Fruit fly (Drosophila melanogaster) whole organism, prepupa: ENCODE data around the gene CG32161.

Source experiments
- Blimp-1 ChIP-seq: fragments of 200-800 bp; sonication (Bioruptor generic); optimal IDR thresholded peaks from 3 replicates; lab custom pipeline; 2017; ENCODE audit warnings: missing biosample characterization, missing genetic modification characterization, mild to moderate bottlenecking, moderate library complexity, missing genetic modification reagents
- CG10669 ChIP-seq: fragments of 200-800 bp; sonication (Bioruptor generic); optimal IDR thresholded peaks from 3 replicates; lab custom pipeline; 2018; ENCODE audit warnings: missing biosample characterization, mild to moderate bottlenecking, missing genetic modification characterization, moderate library complexity
- CG11294 ChIP-seq: fragments of 200-800 bp; sonication (Bioruptor generic); IDR thresholded peaks from 2 replicates; pipeline ENCODE4 v1.3.6; 2022; ENCODE audit warnings: missing biosample characterization, missing genetic modification characterization
- CG11762 ChIP-seq: fragments of 200-800 bp; sonication (Bioruptor generic); optimal IDR thresholded peaks from 3 replicates; lab custom pipeline; 2016; ENCODE audit warnings: missing biosample characterization, missing genetic modification characterization; ENCODE audit not compliant: insufficient read depth
- CG11902 ChIP-seq: fragments of 200-800 bp; sonication (Bioruptor generic); optimal IDR thresholded peaks from 3 replicates; lab custom pipeline; 2016; ENCODE audit warnings: missing biosample characterization, missing genetic modification characterization
- CG15336 ChIP-seq: fragments of 200-800 bp; sonication (Bioruptor generic); IDR thresholded peaks from 2 replicates; pipeline ENCODE4 v1.3.6; 2022; ENCODE audit warnings: missing biosample characterization, missing genetic modification characterization
- CG1621 ChIP-seq: fragments of 200-800 bp; sonication (Bioruptor generic); optimal IDR thresholded peaks from 3 replicates; lab custom pipeline; 2018; ENCODE audit warnings: missing biosample characterization, mild to moderate bottlenecking, missing genetic modification characterization
- CG3032 ChIP-seq: fragments of 200-800 bp; optimal IDR thresholded peaks from 2 replicates; lab custom pipeline; 2019; ENCODE audit warnings: missing biosample characterization, mild to moderate bottlenecking, missing genetic modification characterization, moderate library complexity
- CG31627 ChIP-seq: fragments of 200-800 bp; sonication (Bioruptor generic); optimal IDR thresholded peaks from 3 replicates; lab custom pipeline; 2016; ENCODE audit warnings: missing biosample characterization, missing genetic modification characterization
- CG32006 ChIP-seq: fragments of 200-800 bp; sonication (Bioruptor generic); optimal IDR thresholded peaks from 3 replicates; lab custom pipeline; 2017; ENCODE audit warnings: missing biosample characterization, mild to moderate bottlenecking, missing genetic modification characterization
- CG34406 ChIP-seq: fragments of 200-800 bp; sonication (Bioruptor generic); optimal IDR thresholded peaks from 3 replicates; lab custom pipeline; 2016; ENCODE audit warnings: missing biosample characterization, missing genetic modification characterization
- CG3919 ChIP-seq: fragments of 200-800 bp; sonication (Bioruptor generic); optimal IDR thresholded peaks from 3 replicates; lab custom pipeline; 2016; ENCODE audit warnings: missing biosample characterization, missing genetic modification characterization
- CG6163 ChIP-seq: fragments of 200-800 bp; sonication (Bioruptor generic); IDR thresholded peaks from 3 replicates; pipeline ENCODE4 v1.3.6; 2022; ENCODE audit warnings: missing biosample characterization, missing genetic modification characterization
- CG6792 ChIP-seq: fragments of 200-800 bp; sonication (Bioruptor generic); optimal IDR thresholded peaks from 3 replicates; lab custom pipeline; 2016; ENCODE audit warnings: missing biosample characterization, missing genetic modification characterization
- CG6808 ChIP-seq: fragments of 200-800 bp; sonication (Bioruptor generic); optimal IDR thresholded peaks from 3 replicates; lab custom pipeline; 2017; ENCODE audit warnings: missing biosample characterization, missing genetic modification characterization, mild to moderate bottlenecking, moderate library complexity, missing genetic modification reagents
- CG6854 ChIP-seq: fragments of 200-800 bp; sonication (Bioruptor generic); optimal IDR thresholded peaks from 2 replicates; lab custom pipeline; 2017; ENCODE audit warnings: missing biosample characterization, mild to moderate bottlenecking, missing genetic modification characterization
- CG7368 ChIP-seq: fragments of 200-800 bp; sonication (Bioruptor generic); optimal IDR thresholded peaks from 3 replicates; lab custom pipeline; 2016; ENCODE audit warnings: missing biosample characterization, missing genetic modification characterization
- CG8119 ChIP-seq: fragments of 200-800 bp; sonication (Bioruptor generic); IDR thresholded peaks from 3 replicates; pipeline ENCODE4 v1.3.6; 2022; ENCODE audit warnings: missing biosample characterization, missing genetic modification characterization
- CG8319 ChIP-seq: fragments of 200-800 bp; sonication (Bioruptor generic); optimal IDR thresholded peaks from 3 replicates; lab custom pipeline; 2016; ENCODE audit warnings: missing biosample characterization, missing genetic modification characterization
- CG8632 ChIP-seq: fragments of 200-800 bp; sonication (Bioruptor generic); optimal IDR thresholded peaks from 3 replicates; lab custom pipeline; 2016; ENCODE audit warnings: missing biosample characterization, missing genetic modification characterization
- CG9139 ChIP-seq: fragments of 200-800 bp; sonication (Bioruptor generic); optimal IDR thresholded peaks from 3 replicates; lab custom pipeline; 2017; ENCODE audit warnings: missing biosample characterization, mild to moderate bottlenecking, missing genetic modification characterization
- Eip75B ChIP-seq: fragments of 200-800 bp; sonication (Bioruptor generic); optimal IDR thresholded peaks from 3 replicates; lab custom pipeline; 2016; ENCODE audit warnings: missing biosample characterization, missing genetic modification characterization
- Eip78C ChIP-seq: fragments of 200-800 bp; sonication (Bioruptor generic); peaks from one replicate; lab custom pipeline; 2016; ENCODE audit warnings: missing biosample characterization, missing genetic modification characterization
- Eip93F ChIP-seq: fragments of 200-800 bp; sonication (Bioruptor generic); optimal IDR thresholded peaks from 2 replicates; lab custom pipeline; 2016; ENCODE audit warnings: missing biosample characterization, mild to moderate bottlenecking, missing genetic modification characterization
- Ets21C ChIP-seq: fragments of 200-800 bp; sonication (Bioruptor generic); optimal IDR thresholded peaks from 3 replicates; lab custom pipeline; 2016; ENCODE audit warnings: missing biosample characterization, missing genetic modification characterization
- Ets96B ChIP-seq: fragments of 200-800 bp; optimal IDR thresholded peaks from 2 replicates; lab custom pipeline; 2019; ENCODE audit warnings: missing biosample characterization, mild to moderate bottlenecking, missing genetic modification characterization, moderate library complexity
- Gug ChIP-seq: fragments of 200-800 bp; sonication (Bioruptor generic); IDR thresholded peaks from 2 replicates; pipeline ENCODE4 v1.3.6; 2022; ENCODE audit warnings: missing biosample characterization, missing genetic modification characterization
- Hr38 ChIP-seq: sonication (Bioruptor generic); optimal IDR thresholded peaks from 2 replicates; lab custom pipeline; 2016; ENCODE audit warnings: missing biosample characterization, missing genetic modification characterization
- Hr39 ChIP-seq: fragments of 200-800 bp; sonication (Bioruptor generic); optimal IDR thresholded peaks from 2 replicates; lab custom pipeline; 2016; ENCODE audit warnings: missing biosample characterization, missing genetic modification characterization
- Hr4 ChIP-seq: fragments of 200-800 bp; sonication (Bioruptor generic); optimal IDR thresholded peaks from 3 replicates; lab custom pipeline; 2016; ENCODE audit warnings: missing biosample characterization, missing genetic modification characterization
- Lpt ChIP-seq: fragments of 200-800 bp; sonication (Bioruptor generic); optimal IDR thresholded peaks from 3 replicates; lab custom pipeline; 2016; ENCODE audit warnings: missing biosample characterization, missing genetic modification characterization
- Met ChIP-seq: fragments of 200-800 bp; sonication (Bioruptor generic); optimal IDR thresholded peaks from 3 replicates; lab custom pipeline; 2016; ENCODE audit warnings: missing biosample characterization, missing genetic modification characterization
- OdsH ChIP-seq: fragments of 200-800 bp; sonication (Bioruptor generic); optimal IDR thresholded peaks from 3 replicates; lab custom pipeline; 2016; ENCODE audit warnings: missing biosample characterization, missing genetic modification characterization
- Sox102F ChIP-seq: fragments of 200-800 bp; sonication (Bioruptor generic); optimal IDR thresholded peaks from 2 replicates; lab custom pipeline; 2016; ENCODE audit warnings: missing biosample characterization, mild to moderate bottlenecking, missing genetic modification characterization
- Sox15 ChIP-seq: fragments of 200-800 bp; sonication (Bioruptor generic); optimal IDR thresholded peaks from 3 replicates; lab custom pipeline; 2016; ENCODE audit warnings: missing biosample characterization, missing genetic modification characterization
- achi ChIP-seq: fragments of 200-800 bp; sonication (Bioruptor generic); optimal IDR thresholded peaks from 3 replicates; lab custom pipeline; 2016; ENCODE audit warnings: missing biosample characterization, missing genetic modification characterization
- acj6 ChIP-seq: fragments of 200-800 bp; sonication (Bioruptor generic); optimal IDR thresholded peaks from 3 replicates; lab custom pipeline; 2016; ENCODE audit warnings: missing biosample characterization, missing genetic modification characterization
- cyc ChIP-seq: fragments of 200-800 bp; sonication (Bioruptor generic); optimal IDR thresholded peaks from 3 replicates; lab custom pipeline; 2016; ENCODE audit warnings: missing biosample characterization, missing genetic modification characterization
- dac ChIP-seq: fragments of 200-800 bp; sonication (Bioruptor generic); optimal IDR thresholded peaks from 2 replicates; lab custom pipeline; 2017; ENCODE audit warnings: missing biosample characterization, mild to moderate bottlenecking, missing genetic modification characterization
- dsx ChIP-seq: fragments of 200-800 bp; optimal IDR thresholded peaks from 3 replicates; lab custom pipeline; 2019; ENCODE audit warnings: missing biosample characterization, mild to moderate bottlenecking, missing genetic modification characterization, moderate library complexity; ENCODE audit not compliant: poor library complexity, severe bottlenecking
- eg ChIP-seq: fragments of 200-800 bp; sonication (Bioruptor generic); IDR thresholded peaks from 3 replicates; pipeline ENCODE4 v1.3.6; 2022; ENCODE audit warnings: missing biosample characterization, missing genetic modification characterization
- esn ChIP-seq: fragments of 200-800 bp; sonication (Bioruptor generic); optimal IDR thresholded peaks from 2 replicates; lab custom pipeline; 2016; ENCODE audit warnings: missing biosample characterization, mild to moderate bottlenecking, missing genetic modification characterization, moderate library complexity
- fd59A ChIP-seq: fragments of 200-800 bp; sonication (Bioruptor generic); optimal IDR thresholded peaks from 2 replicates; lab custom pipeline; 2017; ENCODE audit warnings: missing biosample characterization, mild to moderate bottlenecking, missing genetic modification characterization, missing genetic modification reagents
- fd85E ChIP-seq: fragments of 200-800 bp; sonication (Bioruptor generic); optimal IDR thresholded peaks from 3 replicates; lab custom pipeline; 2016; ENCODE audit warnings: missing biosample characterization, missing genetic modification characterization
- fkh ChIP-seq: fragments of 200-800 bp; sonication (Bioruptor generic); optimal IDR thresholded peaks from 3 replicates; lab custom pipeline; 2017; ENCODE audit warnings: missing biosample characterization, mild to moderate bottlenecking, missing genetic modification characterization, moderate library complexity
- net ChIP-seq: fragments of 200-800 bp; sonication (Bioruptor generic); optimal IDR thresholded peaks from 3 replicates; lab custom pipeline; 2016; ENCODE audit warnings: missing biosample characterization, missing genetic modification characterization
- pdm3 ChIP-seq: fragments of 200-800 bp; sonication (Bioruptor generic); optimal IDR thresholded peaks from 3 replicates; lab custom pipeline; 2016; ENCODE audit warnings: missing biosample characterization, missing genetic modification characterization
- salr ChIP-seq, 2 experiments: fragments of 200-800 bp; sonication (Bioruptor generic); optimal IDR thresholded peaks; 3 replicates each; lab custom pipeline; 2016 to 2018; ENCODE audit warnings: missing biosample characterization in 2 of 2, missing genetic modification characterization in 2 of 2, mild to moderate bottlenecking in 1 of 2
- spab ChIP-seq: fragments of 200-800 bp; sonication (Bioruptor generic); optimal IDR thresholded peaks from 2 replicates; lab custom pipeline; 2017; ENCODE audit warnings: missing biosample characterization, mild to moderate bottlenecking, missing genetic modification characterization, missing genetic modification reagents
- ss ChIP-seq, 2 experiments: fragments of 200-800 bp; sonication (Bioruptor generic); optimal IDR thresholded peaks; 2 replicates in 1 of 2; 3 replicates in 1 of 2; lab custom pipeline; 2017 to 2018; ENCODE audit warnings: mild to moderate bottlenecking in 2 of 2, missing biosample characterization in 2 of 2, missing genetic modification characterization in 2 of 2, moderate library complexity in 1 of 2
- svp ChIP-seq: fragments of 200-800 bp; sonication (Bioruptor generic); peaks from one replicate; lab custom pipeline; 2016; ENCODE audit warnings: missing biosample characterization, missing genetic modification characterization
- topi ChIP-seq: fragments of 200-800 bp; sonication (Bioruptor generic); optimal IDR thresholded peaks from 3 replicates; lab custom pipeline; 2016; ENCODE audit warnings: missing biosample characterization, missing genetic modification characterization

Gene CG32161

dm6 chr3L:16800026-16800425 is 46.0 kb upstream of the CG32161 start:
- peak; percentile 47 for TF ChIP-seq CG6808 (GFP tag; lab: Kevin White, UChicago)
- peak; percentile 12 for TF ChIP-seq CG34406
- peak; percentile 1 for TF ChIP-seq CG32006 (GFP tag; lab: Kevin White, UChicago)
- TF ChIP-seq CG31627 (GFP tag; lab: Kevin White, UChicago), result no peak
- no peak for TF ChIP-seq dac (GFP tag; lab: Kevin White, UChicago)
- no peak for TF ChIP-seq CG1621 (tag; lab: Kevin White, UChicago)
- peak; percentile 10 for TF ChIP-seq Lpt
- TF ChIP-seq Sox15, result no peak
- no peak for TF ChIP-seq Hr4 (GFP tag; lab: Kevin White, UChicago)
- TF ChIP-seq CG11762 (GFP tag; lab: Kevin White, UChicago), result no peak
- peak; percentile 19 for TF ChIP-seq fkh (GFP tag; lab: Kevin White, UChicago)
- peak; percentile 42 for TF ChIP-seq Sox102F (GFP tag; lab: Kevin White, UChicago)
- no peak for TF ChIP-seq Gug (GFP tag; lab: Robert Waterston, UW)
- peak; percentile 76 for TF ChIP-seq CG6854 (GFP tag; lab: Kevin White, UChicago)
- no peak for TF ChIP-seq fd59A (GFP tag; lab: Kevin White, UChicago)
- TF ChIP-seq CG11294 (GFP tag; lab: Robert Waterston, UW), result peak; percentile 27; the same call in 1 of the 2 replicates
- peak; percentile 26 for TF ChIP-seq CG10669 (GFP tag; lab: Kevin White, UChicago)
- TF ChIP-seq esn (GFP tag; lab: Kevin White, UChicago), result peak; percentile 28
- peak; percentile 58 for TF ChIP-seq CG9139 (GFP tag; lab: Kevin White, UChicago)
- peak; percentile 14 for TF ChIP-seq CG6792 (GFP tag; lab: Kevin White, UChicago)
- TF ChIP-seq CG7368, result peak; percentile 9
- TF ChIP-seq Blimp-1, result no peak
- TF ChIP-seq cyc (GFP tag; lab: Kevin White, UChicago), result no peak
- TF ChIP-seq Hr38 (GFP tag; lab: Kevin White, UChicago), result no peak
- no peak for TF ChIP-seq salr (GFP tag; optimal IDR thresholded peaks at IDR 0.05; lab: Kevin White, UChicago)
- TF ChIP-seq Eip78C (GFP tag; lab: Kevin White, UChicago), result peak; percentile 29
- peak; percentile 57; the same call in 1 of the 2 replicates for TF ChIP-seq CG15336 (GFP tag; lab: Robert Waterston, UW)
- peak; percentile 57 for TF ChIP-seq CG3919
- peak; percentile 31 for TF ChIP-seq fd85E
- TF ChIP-seq Eip93F (GFP tag; lab: Kevin White, UChicago), result no peak
- TF ChIP-seq dsx (GFP tag; lab: Kevin White, UChicago), result peak; percentile 7
- no peak for TF ChIP-seq pdm3 (GFP tag; lab: Kevin White, UChicago)
- no peak for TF ChIP-seq acj6 (GFP tag; lab: Kevin White, UChicago)
- no peak for TF ChIP-seq Ets96B (tag; lab: Kevin White, UChicago)
- peak; percentile 2 for TF ChIP-seq Met (GFP tag; lab: Kevin White, UChicago)
- TF ChIP-seq Ets21C (GFP tag; lab: Kevin White, UChicago), result no peak
- peak; percentile 62; the same call in 2 of the 3 replicates for TF ChIP-seq eg (GFP tag; lab: Robert Waterston, UW)
- TF ChIP-seq CG11902 (GFP tag; lab: Kevin White, UChicago), result no peak
- TF ChIP-seq svp (GFP tag; lab: Kevin White, UChicago), result peak; percentile 88
- TF ChIP-seq achi (GFP tag; lab: Kevin White, UChicago), result no peak
- no peak for TF ChIP-seq CG8632 (GFP tag; lab: Kevin White, UChicago)
- no peak for TF ChIP-seq OdsH (GFP tag; lab: Kevin White, UChicago)
- TF ChIP-seq CG3032 (tag; lab: Kevin White, UChicago), result no peak
- no peak for TF ChIP-seq CG8319 (GFP tag; lab: Kevin White, UChicago)
- TF ChIP-seq ss (GFP tag; optimal IDR thresholded peaks at IDR 0.05; lab: Kevin White, UChicago), result peak; percentile 56 to 70
- TF ChIP-seq CG8119 (GFP tag; lab: Robert Waterston, UW), result peak; percentile 41; the same call in 2 of the 3 replicates
- TF ChIP-seq CG6163, result peak; percentile 33; the same call in 1 of the 3 replicates
- no peak for TF ChIP-seq spab
- TF ChIP-seq net (GFP tag; lab: Kevin White, UChicago), result peak; percentile 64
- peak; percentile 31 for TF ChIP-seq topi (GFP tag; lab: Kevin White, UChicago)
- no peak for TF ChIP-seq Hr39 (GFP tag; lab: Kevin White, UChicago)
- TF ChIP-seq Eip75B (GFP tag; lab: Kevin White, UChicago), result no peak
